Fruit fly (Drosophila melanogaster) whole organism, embryonic: ENCODE data around the gene LManIV.

Source experiments
- Aef1 ChIP-seq: fragments of 200-800 bp; sonication (Bioruptor generic); IDR thresholded peaks from 3 replicates; pipeline ENCODE4 v1.3.6; 2022; ENCODE audit warnings: missing biosample characterization, missing genetic modification characterization
- BtbVII ChIP-seq: fragments of 200-800 bp; sonication (Bioruptor generic); optimal IDR thresholded peaks from 3 replicates; lab custom pipeline; 2017; ENCODE audit warnings: missing biosample characterization, mild to moderate bottlenecking, missing genetic modification characterization
- CG10321 ChIP-seq: fragments of 200-800 bp; sonication (Bioruptor generic); IDR thresholded peaks from 2 replicates; pipeline ENCODE4 v1.3.6; 2022; ENCODE audit warnings: missing biosample characterization, missing genetic modification characterization
- CG13424 ChIP-seq: fragments of 200-800 bp; sonication (Bioruptor generic); optimal IDR thresholded peaks from 2 replicates; lab custom pipeline; 2019; ENCODE audit warnings: missing biosample characterization, mild to moderate bottlenecking, missing genetic modification characterization, moderate library complexity
- CG13624 ChIP-seq: fragments of 200-800 bp; sonication (Bioruptor generic); optimal IDR thresholded peaks from 2 replicates; lab custom pipeline; 2016; ENCODE audit warnings: missing biosample characterization, missing genetic modification characterization
- CG15269 ChIP-seq: fragments of 200-800 bp; sonication (Bioruptor generic); optimal IDR thresholded peaks from 2 replicates; lab custom pipeline; 2018; ENCODE audit warnings: missing biosample characterization, mild to moderate bottlenecking, missing genetic modification characterization, moderate library complexity
- CG15479 ChIP-seq: fragments of 200-800 bp; sonication (Bioruptor generic); optimal IDR thresholded peaks from 3 replicates; lab custom pipeline; 2019; ENCODE audit warnings: missing biosample characterization, mild to moderate bottlenecking, missing genetic modification characterization, moderate library complexity
- CG17359 ChIP-seq: fragments of 200-800 bp; sonication (Bioruptor generic); optimal IDR thresholded peaks from 3 replicates; lab custom pipeline; 2018; ENCODE audit warnings: missing biosample characterization, mild to moderate bottlenecking, missing genetic modification characterization, moderate library complexity
- CG3065 ChIP-seq: fragments of 200-800 bp; sonication (Bioruptor generic); optimal IDR thresholded peaks from 2 replicates; lab custom pipeline; 2016; ENCODE audit warnings: missing biosample characterization, missing genetic modification characterization
- CG32767 ChIP-seq: fragments of 200-800 bp; sonication (Bioruptor generic); IDR thresholded peaks from 2 replicates; pipeline ENCODE4 v1.3.6; 2022; ENCODE audit warnings: missing biosample characterization, missing genetic modification characterization
- CG4282 ChIP-seq: fragments of 200-800 bp; sonication (Bioruptor generic); optimal IDR thresholded peaks from 2 replicates; lab custom pipeline; 2016; ENCODE audit warnings: missing biosample characterization, missing genetic modification characterization
- CG6689 ChIP-seq: fragments of 200-800 bp; sonication (Bioruptor generic); IDR thresholded peaks from 2 replicates; pipeline ENCODE4 v1.3.6; 2022; ENCODE audit warnings: missing biosample characterization, missing genetic modification characterization
- CG9437 ChIP-seq: fragments of 200-800 bp; sonication (Bioruptor generic); optimal IDR thresholded peaks from 2 replicates; lab custom pipeline; 2018; ENCODE audit warnings: missing biosample characterization, mild to moderate bottlenecking, missing genetic modification characterization
- Camta ChIP-seq: fragments of 200-800 bp; sonication (Bioruptor generic); optimal IDR thresholded peaks from 2 replicates; lab custom pipeline; 2016; ENCODE audit warnings: missing biosample characterization, missing genetic modification characterization
- Chrac-16 ChIP-seq: fragments of 200-800 bp; sonication (Bioruptor generic); optimal IDR thresholded peaks from 3 replicates; lab custom pipeline; 2016; ENCODE audit warnings: missing biosample characterization, missing genetic modification characterization
- D19A ChIP-seq: fragments of 200-800 bp; optimal IDR thresholded peaks from 3 replicates; lab custom pipeline; 2019; ENCODE audit warnings: missing biosample characterization, mild to moderate bottlenecking, missing genetic modification characterization, moderate library complexity
- Hr51 ChIP-seq, 2 experiments: fragments of 200-800 bp; sonication (Bioruptor generic); optimal IDR thresholded peaks; 2 replicates in 1 of 2; 3 replicates in 1 of 2; lab custom pipeline; 2016 to 2018; ENCODE audit warnings: missing biosample characterization in 2 of 2, missing genetic modification characterization in 2 of 2, mild to moderate bottlenecking in 1 of 2, moderate library complexity in 1 of 2
- MBD-R2 ChIP-seq: fragments of 200-800 bp; sonication (Bioruptor generic); IDR thresholded peaks from 2 replicates; pipeline ENCODE4 v1.3.6; 2022; ENCODE audit warnings: missing biosample characterization, missing genetic modification characterization
- Mad ChIP-seq: fragments of 200-800 bp; sonication (Bioruptor generic); optimal IDR thresholded peaks from 2 replicates; lab custom pipeline; 2016; ENCODE audit warnings: missing biosample characterization, missing genetic modification characterization
- Med ChIP-seq: fragments of 200-800 bp; sonication (Bioruptor generic); peaks from one replicate; lab custom pipeline; 2016; ENCODE audit warnings: missing biosample characterization, missing genetic modification characterization, mild to moderate bottlenecking, inconsistent platforms, moderate library complexity
- Ravus ChIP-seq: fragments of 200-800 bp; sonication (Bioruptor generic); IDR thresholded peaks from 2 replicates; pipeline ENCODE4 v1.3.6; 2022; ENCODE audit warnings: missing biosample characterization, missing genetic modification characterization
- Sox100B ChIP-seq: fragments of 200-800 bp; sonication (Bioruptor generic); optimal IDR thresholded peaks from 3 replicates; lab custom pipeline; 2018; ENCODE audit warnings: missing biosample characterization, mild to moderate bottlenecking, missing genetic modification characterization
- Sox102F ChIP-seq: fragments of 200-800 bp; sonication (Bioruptor generic); optimal IDR thresholded peaks from 2 replicates; lab custom pipeline; 2018; ENCODE audit warnings: missing biosample characterization, mild to moderate bottlenecking, missing genetic modification characterization, moderate library complexity
- Trl ChIP-seq, 3 experiments: fragments of >200 bp in 2 of 3; fragments of 200-800 bp in 1 of 3; sonication (Bioruptor generic) in 1 of 3; optimal IDR thresholded peaks; 2 replicates in 1 of 3; 3 replicates in 2 of 3; lab custom pipeline; 2016 to 2017; ENCODE audit warnings: missing biosample characterization in 1 of 3, missing genetic modification characterization in 1 of 3
- ara ChIP-seq: fragments of 200-800 bp; sonication (Bioruptor generic); IDR thresholded peaks from 2 replicates; pipeline ENCODE4 v1.3.6; 2022; ENCODE audit warnings: missing biosample characterization, missing genetic modification characterization
- az2 ChIP-seq: fragments of 200-800 bp; sonication (Bioruptor generic); optimal IDR thresholded peaks from 3 replicates; lab custom pipeline; 2016; ENCODE audit warnings: missing biosample characterization, missing genetic modification characterization
- chm ChIP-seq: fragments of 200-800 bp; sonication (Bioruptor generic); IDR thresholded peaks from 2 replicates; pipeline ENCODE4 v1.3.6; 2022; ENCODE audit warnings: missing biosample characterization, missing genetic modification characterization
- ci ChIP-seq: fragments of 200-800 bp; sonication (Bioruptor generic); IDR thresholded peaks from 3 replicates; pipeline ENCODE4 v1.3.6; 2022; ENCODE audit warnings: missing biosample characterization, missing genetic modification characterization
- cwo ChIP-seq: fragments of 200-800 bp; sonication (Bioruptor generic); optimal IDR thresholded peaks from 3 replicates; lab custom pipeline; 2017; ENCODE audit warnings: missing biosample characterization, missing genetic modification characterization, mild to moderate bottlenecking, moderate library complexity, missing genetic modification reagents
- da ChIP-seq: fragments of 200-800 bp; sonication (Bioruptor generic); optimal IDR thresholded peaks from 2 replicates; lab custom pipeline; 2016; ENCODE audit warnings: missing biosample characterization, missing genetic modification characterization
- dysf ChIP-seq: fragments of 200-800 bp; sonication (Bioruptor generic); IDR thresholded peaks from 3 replicates; pipeline ENCODE4 v1.3.6; 2022; ENCODE audit warnings: missing biosample characterization, missing genetic modification characterization
- gem ChIP-seq: fragments of 200-800 bp; sonication (Bioruptor generic); optimal IDR thresholded peaks from 2 replicates; lab custom pipeline; 2019; ENCODE audit warnings: missing biosample characterization, mild to moderate bottlenecking, missing genetic modification characterization, moderate library complexity
- ind ChIP-seq: fragments of 200-800 bp; sonication (Bioruptor generic); optimal IDR thresholded peaks from 3 replicates; lab custom pipeline; 2016; ENCODE audit warnings: missing biosample characterization, missing genetic modification characterization
- jing ChIP-seq: fragments of 200-800 bp; sonication (Bioruptor generic); optimal IDR thresholded peaks from 2 replicates; lab custom pipeline; 2018; ENCODE audit warnings: missing biosample characterization, mild to moderate bottlenecking, missing genetic modification characterization
- odd ChIP-seq: fragments of 200-800 bp; sonication (Bioruptor generic); optimal IDR thresholded peaks from 2 replicates; lab custom pipeline; 2017; ENCODE audit warnings: missing biosample characterization, mild to moderate bottlenecking, missing genetic modification characterization
- ranshi ChIP-seq: fragments of 200-800 bp; sonication (Bioruptor generic); IDR thresholded peaks from 2 replicates; pipeline ENCODE4 v1.3.6; 2022; ENCODE audit warnings: missing biosample characterization, missing genetic modification characterization
- sisA ChIP-seq: fragments of 200-800 bp; sonication (Bioruptor generic); IDR thresholded peaks from 2 replicates; pipeline ENCODE4 v1.3.6; 2022; ENCODE audit warnings: missing biosample characterization, missing genetic modification characterization
- tio ChIP-seq: fragments of 200-800 bp; sonication (Bioruptor generic); optimal IDR thresholded peaks from 2 replicates; lab custom pipeline; 2017; ENCODE audit warnings: missing biosample characterization, missing genetic modification characterization, inconsistent platforms
- trh ChIP-seq: fragments of 200-800 bp; sonication (Bioruptor generic); optimal IDR thresholded peaks from 2 replicates; lab custom pipeline; 2016; ENCODE audit warnings: missing biosample characterization, missing genetic modification characterization
- vfl ChIP-seq: fragments of 200-800 bp; sonication (Bioruptor generic); optimal IDR thresholded peaks from 2 replicates; lab custom pipeline; 2016; ENCODE audit warnings: missing biosample characterization, missing genetic modification characterization
- wor ChIP-seq: fragments of 200-800 bp; sonication (Bioruptor generic); IDR thresholded peaks from 2 replicates; pipeline ENCODE4 v1.3.6; 2022; ENCODE audit warnings: missing biosample characterization, missing genetic modification characterization

Gene LManIV

dm6 chr2L:8732702-8733101 is 39.4 kb downstream of the LManIV start (continued):
- TF ChIP-seq CG17359, result peak; percentile 33
- TF ChIP-seq CG4282, result no peak
- no peak for TF ChIP-seq da
- TF ChIP-seq sisA (GFP tag; lab: Robert Waterston, UW), result peak; percentile 53
- TF ChIP-seq wor (GFP tag; lab: Robert Waterston, UW), result 0 out of 2 replicates have a peak, but pooled peaks have one; percentile 12
- TF ChIP-seq vfl, result no peak
- no peak for TF ChIP-seq MBD-R2 (GFP tag; lab: Robert Waterston, UW)
- TF ChIP-seq ci (GFP tag; lab: Robert Waterston, UW), result peak; percentile 65; the same call in 1 of the 3 replicates
- TF ChIP-seq Camta (GFP tag; lab: Kevin White, UChicago), result peak; percentile 24
- peak; percentile 52; the same call in 1 of the 3 replicates for TF ChIP-seq Aef1
- peak; percentile 32 for TF ChIP-seq ind (GFP tag; lab: Kevin White, UChicago)
- TF ChIP-seq trh, result peak; percentile 18
- TF ChIP-seq Sox100B, result peak; percentile 8
- TF ChIP-seq CG9437 (GFP tag; lab: Kevin White, UChicago), result peak; percentile 2
- TF ChIP-seq tio, result no peak
- peak; percentile 64; the same call in 1 of the 3 replicates for TF ChIP-seq dysf (GFP tag; lab: Robert Waterston, UW)
- 0 out of 2 replicates have a peak, but pooled peaks have one; percentile 16 for TF ChIP-seq CG6689
- peak; percentile 62 for TF ChIP-seq Sox102F (GFP tag; lab: Kevin White, UChicago)
- 0 out of 2 replicates have a peak, but pooled peaks have one; percentile 23 for TF ChIP-seq CG32767 (GFP tag; lab: Robert Waterston, UW)
- TF ChIP-seq CG13624 (GFP tag; lab: Kevin White, UChicago), result no peak
- 0 out of 2 replicates have a peak, but pooled peaks have one; percentile 14 for TF ChIP-seq ranshi (GFP tag; lab: Robert Waterston, UW)
- peak; percentile 85 for TF ChIP-seq Med (GFP tag; lab: Kevin White, UChicago)
- TF ChIP-seq az2 (GFP tag; lab: Kevin White, UChicago), result peak; percentile 1
- peak; percentile 15 for TF ChIP-seq CG13424 (tag; lab: Kevin White, UChicago)
- TF ChIP-seq odd (GFP tag; lab: Kevin White, UChicago), result no peak
- TF ChIP-seq cwo (GFP tag; lab: Kevin White, UChicago), result peak; percentile 14
- no peak for TF ChIP-seq CG10321 (GFP tag; lab: Robert Waterston, UW)
- TF ChIP-seq Chrac-16, result peak; percentile 23
- no peak; the same call in 1 of the 2 replicates for TF ChIP-seq Ravus (GFP tag; lab: Robert Waterston, UW)
- 0 out of 2 replicates have a peak, but pooled peaks have one; percentile 28 for TF ChIP-seq ara (GFP tag; lab: Robert Waterston, UW)
- TF ChIP-seq Mad (GFP tag; lab: Kevin White, UChicago), result peak; percentile 12
- peak; percentile 56 for TF ChIP-seq gem (tag; lab: Kevin White, UChicago)
- TF ChIP-seq chm (GFP tag; lab: Robert Waterston, UW), result peak; percentile 52; the same call in 1 of the 2 replicates
- TF ChIP-seq Hr51 (GFP tag; optimal IDR thresholded peaks at IDR 0.05; lab: Kevin White, UChicago), result peak in 1 of 2 experiments; percentile 46
- no peak for TF ChIP-seq Trl (optimal IDR thresholded peaks at IDR 0.05; lab: Kevin White, UChicago)
- no peak for TF ChIP-seq Trl (GFP tag; optimal IDR thresholded peaks at IDR 0.05; lab: Kevin White, UChicago)
- no peak for TF ChIP-seq CG3065 (GFP tag; lab: Kevin White, UChicago)
- TF ChIP-seq CG15269, result peak; percentile 29
- TF ChIP-seq D19A (tag; lab: Kevin White, UChicago), result peak; percentile 23
- TF ChIP-seq jing (GFP tag; lab: Kevin White, UChicago), result no peak
- no peak for TF ChIP-seq BtbVII (GFP tag; lab: Kevin White, UChicago)
- no peak for TF ChIP-seq CG15479 (GFP tag; lab: Kevin White, UChicago)
